Worm (Caenorhabditis elegans) whole organism, L1 larva: ENCODE results near the gene srh-69.

Experiments
- ama-1 ChIP-seq: fragments of 150-350 bp; optimal IDR thresholded peaks from 2 replicates; lab custom pipeline; 2014
- elt-2 ChIP-seq: sonication (generic microtip); optimal IDR thresholded peaks from 2 replicates; lab custom pipeline; 2016; ENCODE audit warnings: missing genetic modification characterization, mild to moderate bottlenecking, inconsistent platforms, missing compliant biosample characterization, missing genetic modification reagents
- fos-1 ChIP-seq: fragments of 150-350 bp; optimal IDR thresholded peaks from 2 replicates; lab custom pipeline; 2014; ENCODE audit warnings: missing biosample characterization, missing genetic modification characterization
- lin-13 ChIP-seq: fragments of 150-350 bp; optimal IDR thresholded peaks from 2 replicates; lab custom pipeline; 2014; ENCODE audit warnings: missing biosample characterization, missing genetic modification reagents, missing genetic modification characterization
- nhr-19 ChIP-seq: fragments of 200-800 bp; sonication (Bioruptor generic); conservative IDR thresholded peaks from 2 replicates; pipeline ENCODE4 v1.3.6; 2022; ENCODE audit warnings: missing genetic modification characterization, missing compliant biosample characterization
- nhr-237 ChIP-seq: fragments of 150-350 bp; optimal IDR thresholded peaks from 2 replicates; lab custom pipeline; 2014; ENCODE audit warnings: missing biosample characterization, missing genetic modification characterization
- nhr-28 ChIP-seq: fragments of 150-350 bp; optimal IDR thresholded peaks from 2 replicates; lab custom pipeline; 2014; ENCODE audit warnings: missing biosample characterization, missing genetic modification characterization
- pqm-1 ChIP-seq: sonication (generic microtip); optimal IDR thresholded peaks from 3 replicates; lab custom pipeline; 2017; ENCODE audit warnings: missing biosample characterization, missing genetic modification characterization
- snpc-4 ChIP-seq: fragments of 150-350 bp; optimal IDR thresholded peaks from 2 replicates; lab custom pipeline; 2014; ENCODE audit warnings: missing biosample characterization, missing genetic modification characterization
- snu-23 ChIP-seq: sonication (generic microtip); optimal IDR thresholded peaks from 2 replicates; lab custom pipeline; 2016; ENCODE audit warnings: missing genetic modification characterization, missing compliant biosample characterization
- sptf-1 ChIP-seq: fragments of 150-350 bp; optimal IDR thresholded peaks from 2 replicates; lab custom pipeline; 2014; ENCODE audit warnings: missing biosample characterization, missing genetic modification characterization
- tbx-2 ChIP-seq: sonication (generic microtip); optimal IDR thresholded peaks from 2 replicates; lab custom pipeline; 2016; ENCODE audit warnings: missing genetic modification characterization, missing compliant biosample characterization
- unc-62 ChIP-seq: fragments of 150-350 bp; optimal IDR thresholded peaks from 2 replicates; lab custom pipeline; 2014; ENCODE audit warnings: missing biosample characterization, missing genetic modification reagents, missing genetic modification characterization

- no peak for TF ChIP-seq snpc-4 (tag; lab: Kevin White, UChicago)
- no peak for TF ChIP-seq pqm-1 (tag; lab: Kevin White, UChicago)
- no peak for TF ChIP-seq snu-23
- no peak for TF ChIP-seq nhr-237
- no peak for TF ChIP-seq nhr-19 (GFP tag; lab: Robert Waterston, UW)
- no peak for TF ChIP-seq elt-2 (tag; lab: Kevin White, UChicago)
- TF ChIP-seq nhr-28 = no peak
- TF ChIP-seq ama-1 (lab: Kevin White, UChicago) = no peak
- no peak for TF ChIP-seq fos-1 (tag; lab: Kevin White, UChicago)
- TF ChIP-seq sptf-1 (tag; lab: Kevin White, UChicago) = no peak
- no peak for TF ChIP-seq tbx-2
- TF ChIP-seq unc-62 (GFP tag; lab: Kevin White, UChicago) = no peak
- no peak for TF ChIP-seq lin-13 (GFP tag; lab: Kevin White, UChicago)
Measured at ce11 chrII:12514620-12515019, at the start of gene srh-69.
